Worm (Caenorhabditis elegans) whole organism, young adult: ENCODE data around the gene dnj-11.

Experiments
- D2030.7 ChIP-seq: fragments of 200-800 bp; sonication (Bioruptor generic); IDR thresholded peaks from 2 replicates; pipeline ENCODE4 v1.3.6; 2022; ENCODE audit warnings: missing genetic modification reagents, missing genetic modification characterization, missing compliant biosample characterization
- F10E7.11 ChIP-seq: sonication (generic microtip); optimal IDR thresholded peaks from 2 replicates; lab custom pipeline; 2017; ENCODE audit warnings: mild to moderate bottlenecking, missing genetic modification characterization, moderate library complexity, missing compliant biosample characterization
- F23B12.7 ChIP-seq: sonication (generic microtip); optimal IDR thresholded peaks from 2 replicates; lab custom pipeline; 2017; ENCODE audit warnings: missing genetic modification characterization, mild to moderate bottlenecking, missing compliant biosample characterization, antibody characterized with exemption, moderate library complexity; ENCODE audit not compliant: insufficient read depth
- F57C9.4 ChIP-seq: sonication (generic microtip); optimal IDR thresholded peaks from 2 replicates; lab custom pipeline; 2017; ENCODE audit warnings: mild to moderate bottlenecking, missing genetic modification characterization, missing compliant biosample characterization
- K11D2.4 ChIP-seq: fragments of 200-800 bp; sonication (Bioruptor generic); IDR thresholded peaks from 2 replicates; pipeline ENCODE4 v1.3.6; 2022; ENCODE audit warnings: missing genetic modification reagents, missing genetic modification characterization, missing compliant biosample characterization
- attf-5 ChIP-seq: fragments of 200-800 bp; sonication (Bioruptor generic); optimal IDR thresholded peaks from 2 replicates; lab custom pipeline; 2018; ENCODE audit warnings: mild to moderate bottlenecking, missing genetic modification characterization, missing compliant biosample characterization
- cebp-1 ChIP-seq, 2 experiments: fragments of 200-800 bp in 1 of 2; sonication (Bioruptor generic) in 1 of 2; sonication (generic microtip) in 1 of 2; IDR thresholded peaks in 1 of 2; optimal IDR thresholded peaks in 1 of 2; 2 replicates each; pipeline versions ENCODE4 v1.3.6 to Lab custom; 2017 to 2022; ENCODE audit warnings: missing compliant biosample characterization in 2 of 2, missing genetic modification characterization in 2 of 2, mild to moderate bottlenecking in 1 of 2, missing genetic modification reagents in 1 of 2, moderate library complexity in 1 of 2
- ceh-100 ChIP-seq: fragments of 200-800 bp; sonication (Bioruptor generic); IDR thresholded peaks from 2 replicates; pipeline ENCODE4 v1.3.6; 2022; ENCODE audit warnings: missing genetic modification reagents, missing genetic modification characterization, missing compliant biosample characterization
- chd-7 ChIP-seq: sonication (generic microtip); optimal IDR thresholded peaks from 2 replicates; lab custom pipeline; 2016; ENCODE audit warnings: mild to moderate bottlenecking, missing genetic modification characterization, moderate library complexity, missing compliant biosample characterization
- die-1 ChIP-seq: sonication (generic microtip); optimal IDR thresholded peaks from 2 replicates; lab custom pipeline; 2016; ENCODE audit warnings: missing genotype, mild to moderate bottlenecking, missing genetic modification characterization, missing compliant biosample characterization
- dpl-1 ChIP-seq: fragments of 150-350 bp; optimal IDR thresholded peaks from 2 replicates; lab custom pipeline; 2014; ENCODE audit warnings: missing biosample characterization, missing genetic modification reagents, missing genetic modification characterization
- egl-18 ChIP-seq: fragments of 200-800 bp; sonication (Bioruptor generic); IDR thresholded peaks from 2 replicates; pipeline ENCODE4 v1.3.6; 2022; ENCODE audit warnings: missing genetic modification reagents, missing genetic modification characterization, missing compliant biosample characterization
- hmg-1.2 ChIP-seq: fragments of 200-800 bp; sonication (Bioruptor generic); IDR thresholded peaks from 2 replicates; pipeline ENCODE4 v1.3.6; 2022; ENCODE audit warnings: missing genetic modification reagents, missing genetic modification characterization, missing compliant biosample characterization
- hsf-1 ChIP-seq: fragments of 200-800 bp; sonication (Bioruptor generic); IDR thresholded peaks from 2 replicates; pipeline ENCODE4 v1.3.6; 2022; ENCODE audit warnings: missing genetic modification reagents, missing genetic modification characterization, missing compliant biosample characterization
- lin-35 ChIP-seq, 3 experiments: fragments of 150-350 bp in 2 of 3; sonication (generic microtip) in 1 of 3; optimal IDR thresholded peaks; 2 replicates each; lab custom pipeline; 2014 to 2018; ENCODE audit warnings: missing biosample characterization in 3 of 3, missing genetic modification characterization in 3 of 3, missing genetic modification reagents in 3 of 3
- lin-40 ChIP-seq: sonication (generic microtip); optimal IDR thresholded peaks from 2 replicates; lab custom pipeline; 2016; ENCODE audit warnings: missing genetic modification characterization, mild to moderate bottlenecking, missing compliant biosample characterization, missing genotype, missing genetic modification reagents
- lir-1 ChIP-seq: fragments of 200-800 bp; sonication (Bioruptor generic); conservative IDR thresholded peaks from 2 replicates; pipeline ENCODE4 v1.3.6; 2022; ENCODE audit warnings: missing genetic modification reagents, missing genetic modification characterization, missing compliant biosample characterization
- lsl-1 ChIP-seq: fragments of 200-800 bp; sonication (Bioruptor generic); optimal IDR thresholded peaks from 2 replicates; lab custom pipeline; 2018; ENCODE audit warnings: mild to moderate bottlenecking, missing genetic modification characterization, moderate library complexity, missing compliant biosample characterization
- lsy-27 ChIP-seq: sonication (generic microtip); optimal IDR thresholded peaks from 2 replicates; lab custom pipeline; 2017; ENCODE audit warnings: missing genetic modification characterization, mild to moderate bottlenecking, missing compliant biosample characterization, antibody characterized with exemption, missing genotype, borderline replicate concordance; ENCODE audit not compliant: insufficient read depth
- madf-6 ChIP-seq: fragments of 200-800 bp; sonication (Bioruptor generic); IDR thresholded peaks from 2 replicates; pipeline ENCODE4 v1.3.6; 2022; ENCODE audit warnings: missing genetic modification reagents, missing genetic modification characterization, missing compliant biosample characterization
- mcd-1 ChIP-seq: fragments of 200-800 bp; sonication (Bioruptor generic); IDR thresholded peaks from 2 replicates; pipeline ENCODE4 v1.3.6; 2022; ENCODE audit warnings: missing genetic modification reagents, missing genetic modification characterization, missing compliant biosample characterization
- nhr-80 ChIP-seq: sonication (generic microtip); optimal IDR thresholded peaks from 2 replicates; lab custom pipeline; 2016; ENCODE audit warnings: missing genetic modification characterization, missing compliant biosample characterization
- rec-8 ChIP-seq, 2 experiments: sonication (generic microtip); optimal IDR thresholded peaks; 2 replicates each; lab custom pipeline; 2016; ENCODE audit warnings: mild to moderate bottlenecking in 2 of 2, missing genetic modification characterization in 2 of 2, missing genetic modification reagents in 2 of 2, missing genotype in 2 of 2, missing biosample characterization in 1 of 2, missing compliant biosample characterization in 1 of 2, moderate library complexity in 1 of 2
- repo-1 ChIP-seq: sonication (generic microtip); optimal IDR thresholded peaks from 2 replicates; lab custom pipeline; 2017; ENCODE audit warnings: mild to moderate bottlenecking, missing genetic modification characterization, missing compliant biosample characterization
- snpc-3.4 ChIP-seq: sonication (generic microtip); optimal IDR thresholded peaks from 2 replicates; lab custom pipeline; 2017; ENCODE audit warnings: missing genetic modification characterization, mild to moderate bottlenecking, missing compliant biosample characterization, antibody characterized with exemption, moderate library complexity, missing genotype, missing genetic modification reagents
- snpc-4 ChIP-seq, 5 experiments: fragments of 150-350 bp in 1 of 5; sonication (generic microtip) in 4 of 5; optimal IDR thresholded peaks; 2 replicates each; lab custom pipeline; 2014 to 2018; ENCODE audit warnings: missing genetic modification characterization in 5 of 5, missing biosample characterization in 3 of 5, antibody characterized with exemption in 2 of 5, mild to moderate bottlenecking in 2 of 5, missing compliant biosample characterization in 2 of 5, missing genotype in 2 of 5, moderate library complexity in 2 of 5, missing genetic modification reagents in 1 of 5
- somi-1 ChIP-seq: fragments of 200-800 bp; sonication (Bioruptor generic); optimal IDR thresholded peaks from 2 replicates; lab custom pipeline; 2018; ENCODE audit warnings: mild to moderate bottlenecking, missing genetic modification characterization, missing compliant biosample characterization
- unc-62 ChIP-seq: fragments of 150-350 bp; optimal IDR thresholded peaks from 2 replicates; lab custom pipeline; 2014; ENCODE audit warnings: missing biosample characterization, missing genetic modification reagents, missing genetic modification characterization
- zim-3 ChIP-seq: sonication (generic microtip); optimal IDR thresholded peaks from 2 replicates; lab custom pipeline; 2017; ENCODE audit warnings: mild to moderate bottlenecking, missing genetic modification characterization, moderate library complexity, missing compliant biosample characterization
- ztf-18 ChIP-seq: sonication (generic microtip); optimal IDR thresholded peaks from 2 replicates; lab custom pipeline; 2016; ENCODE audit warnings: missing genotype, mild to moderate bottlenecking, missing genetic modification characterization, missing compliant biosample characterization

Gene dnj-11

DNA sequence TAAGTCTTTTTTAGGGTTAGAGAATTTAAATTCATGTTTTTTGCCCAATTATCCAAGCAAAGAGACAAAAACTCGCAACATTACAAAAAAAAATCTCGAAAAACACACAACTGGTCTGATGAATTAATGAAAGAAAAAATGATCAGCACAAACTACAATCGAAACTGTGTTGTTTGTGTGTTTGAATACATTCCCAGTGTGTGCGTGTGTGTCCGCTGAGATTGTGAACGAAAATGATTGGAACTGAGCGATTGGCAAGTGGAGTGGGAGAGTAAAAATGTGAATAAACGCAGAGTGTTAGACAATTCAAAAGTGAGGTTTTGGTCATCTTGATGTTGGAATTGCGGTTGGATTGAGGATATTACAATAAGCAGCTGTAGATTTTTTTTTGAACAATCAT lies 20.9 kb downstream of the dnj-11 start:
- TF ChIP-seq unc-62 (GFP tag; lab: Kevin White, UChicago), result no peak
- TF ChIP-seq dpl-1, result no peak
- no peak for TF ChIP-seq cebp-1 (GFP tag; IDR thresholded peaks at IDR 0.05; lab: Robert Waterston, UW)
- peak; percentile 5 for TF ChIP-seq cebp-1 (tag; optimal IDR thresholded peaks at IDR 0.05; lab: Kevin White, UChicago)
- TF ChIP-seq rec-8 (tag; optimal IDR thresholded peaks at IDR 0.05; lab: Kevin White, UChicago), result no peak
- no peak for TF ChIP-seq K11D2.4 (GFP tag; lab: Robert Waterston, UW)
- TF ChIP-seq repo-1 (tag; lab: Kevin White, UChicago), result no peak
- TF ChIP-seq, all 124 proteins: peak for 1

DNA sequence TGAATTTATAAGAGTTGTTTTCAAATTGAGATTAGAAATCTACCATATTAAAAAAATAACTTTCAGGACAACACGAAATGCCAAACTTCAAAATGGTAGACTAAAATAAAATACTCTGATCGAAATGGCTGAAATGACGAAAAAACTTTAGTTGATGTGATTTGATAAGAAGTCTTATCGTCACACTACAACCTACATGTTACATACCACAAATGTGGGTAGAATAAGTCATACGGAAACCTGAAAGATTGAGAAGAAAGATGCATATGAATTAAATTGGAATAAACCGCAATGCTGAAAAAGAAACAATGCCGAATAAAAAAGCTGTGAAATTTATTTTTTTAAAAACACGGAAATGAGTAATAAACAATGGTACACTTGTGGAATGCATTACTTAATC lies 21.4 kb downstream of the dnj-11 start:
- TF ChIP-seq dpl-1, result no peak
- TF ChIP-seq nhr-80 (tag; lab: Kevin White, UChicago), result peak; percentile 6

DNA sequence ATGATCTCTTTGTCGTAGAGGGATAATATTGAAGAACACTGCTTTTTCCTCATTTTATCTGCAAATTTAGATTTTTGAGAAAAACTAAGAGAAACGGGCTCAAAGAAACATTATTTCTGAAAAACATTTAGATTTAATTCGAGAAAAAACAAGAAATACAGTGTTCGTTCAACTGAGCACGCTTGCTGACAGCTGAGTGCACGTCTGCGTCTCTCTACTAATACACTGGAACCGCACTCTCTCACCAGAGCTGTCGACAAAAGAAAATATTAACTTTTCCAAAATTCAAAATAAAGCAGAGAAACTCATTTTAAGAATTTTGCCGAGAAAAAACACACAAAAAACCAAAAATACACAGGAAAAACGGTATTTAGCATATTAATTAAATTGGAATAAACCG lies 27.6 kb downstream of the dnj-11 start, which contains the start of gene drh-1:
Gene drh-1 (minus strand): TSS at position 58 of the 400 bp plus-strand sequence.
- TF ChIP-seq chd-7, result no peak
- TF ChIP-seq F57C9.4 (tag; lab: Kevin White, UChicago), result no peak
- TF ChIP-seq attf-5 (GFP tag; lab: Kevin White, UChicago), result peak; percentile 27
- peak; percentile 32 for TF ChIP-seq lsl-1 (GFP tag; lab: Kevin White, UChicago)
- no peak for TF ChIP-seq egl-18 (GFP tag; lab: Robert Waterston, UW)
- no peak for TF ChIP-seq lin-40 (tag; lab: Kevin White, UChicago)
- no peak for TF ChIP-seq snpc-3.4 (tag; lab: Kevin White, UChicago)
- TF ChIP-seq F10E7.11 (tag; lab: Kevin White, UChicago), result no peak
- TF ChIP-seq lsy-27 (tag; lab: Kevin White, UChicago), result no peak
- no peak for TF ChIP-seq somi-1
- peak; percentile 45; the same call in 1 of the 2 replicates for TF ChIP-seq hsf-1 (GFP tag; lab: Robert Waterston, UW)
- no peak for TF ChIP-seq ceh-100 (GFP tag; lab: Robert Waterston, UW)
- TF ChIP-seq hmg-1.2 (GFP tag; lab: Robert Waterston, UW), result peak; percentile 100
- peak; percentile 31; the same call in 1 of the 2 replicates for TF ChIP-seq madf-6 (GFP tag; lab: Robert Waterston, UW)
- TF ChIP-seq rec-8 (tag; optimal IDR thresholded peaks at IDR 0.05; lab: Kevin White, UChicago), result no peak
- TF ChIP-seq D2030.7 (GFP tag; lab: Robert Waterston, UW), result peak; percentile 36; the same call in 1 of the 2 replicates
- peak; percentile 16 for TF ChIP-seq F23B12.7 (tag; lab: Kevin White, UChicago)
- peak; percentile 51; the same call in 1 of the 2 replicates for TF ChIP-seq mcd-1 (GFP tag; lab: Robert Waterston, UW)
- TF ChIP-seq snpc-4 (GFP tag; optimal IDR thresholded peaks at IDR 0.05; lab: Kevin White, UChicago), result no peak
- peak in 3 of 4 experiments; percentile 67 to 82 (median 74) for TF ChIP-seq snpc-4 (tag; optimal IDR thresholded peaks at IDR 0.05; lab: Kevin White, UChicago)
- no peak for TF ChIP-seq lin-35 (GFP tag; optimal IDR thresholded peaks at IDR 0.05; lab: Kevin White, UChicago)
- TF ChIP-seq die-1 (tag; lab: Kevin White, UChicago), result no peak
- TF ChIP-seq lir-1 (GFP tag; lab: Robert Waterston, UW), result no peak

DNA sequence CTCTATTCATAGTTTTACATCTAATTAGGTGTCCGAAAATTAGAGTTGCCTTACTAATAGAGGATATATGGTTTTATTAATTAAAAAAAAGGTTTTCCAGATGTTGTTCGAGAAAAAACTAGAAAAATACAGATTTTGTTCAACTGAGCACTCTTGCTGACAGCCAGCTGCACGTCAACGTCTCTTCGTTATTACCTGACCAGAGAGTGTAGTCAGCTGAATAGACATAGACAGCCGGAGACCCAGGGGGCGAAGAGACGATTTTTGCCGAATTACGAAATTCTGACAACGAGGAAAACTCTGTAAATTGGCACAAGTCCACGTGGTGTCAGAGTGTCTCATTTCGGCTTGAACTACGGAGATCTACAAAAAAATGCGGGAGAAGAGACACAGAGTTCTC lies 32.9 kb downstream of the dnj-11 start:
- TF ChIP-seq nhr-80 (tag; lab: Kevin White, UChicago), result peak; percentile 27
- TF ChIP-seq lin-40 (tag; lab: Kevin White, UChicago), result peak; percentile 3
- TF ChIP-seq cebp-1 (GFP tag; IDR thresholded peaks at IDR 0.05; lab: Robert Waterston, UW), result peak; percentile 83
- TF ChIP-seq cebp-1 (tag; optimal IDR thresholded peaks at IDR 0.05; lab: Kevin White, UChicago), result peak; percentile 95
- TF ChIP-seq lin-35 (GFP tag; optimal IDR thresholded peaks at IDR 0.05; lab: Kevin White, UChicago), result no peak
- peak; percentile 81 for TF ChIP-seq attf-5 (GFP tag; lab: Kevin White, UChicago)
- peak; percentile 52; the same call in 1 of the 2 replicates for TF ChIP-seq hmg-1.2 (GFP tag; lab: Robert Waterston, UW)
- no peak for TF ChIP-seq zim-3 (tag; lab: Kevin White, UChicago)
- peak; percentile 0 for TF ChIP-seq ztf-18
- TF ChIP-seq, all 124 proteins: peak for 6
